Fruit fly (Drosophila melanogaster) whole organism: Measurements from ENCODE around the gene Oli.

Experiments used
- CG8478 ChIP-seq: fragments of >200 bp; optimal IDR thresholded peaks from 2 replicates; lab custom pipeline; 2018; ENCODE audit warnings: inconsistent platforms
- Dll ChIP-seq: fragments of >200 bp; optimal IDR thresholded peaks from 2 replicates; lab custom pipeline; 2017
- EcR ChIP-seq, 2 experiments: fragments of >200 bp; optimal IDR thresholded peaks; 2 replicates each; lab custom pipeline; 2017; ENCODE audit warnings: missing biosample characterization in 2 of 2, missing genetic modification characterization in 2 of 2, missing genetic modification reagents in 2 of 2
- pan ChIP-seq: fragments of >200 bp; optimal IDR thresholded peaks from 2 replicates; lab custom pipeline; 2017
- psq ChIP-seq: fragments of >200 bp; optimal IDR thresholded peaks from 2 replicates; lab custom pipeline; 2017
- usp ChIP-seq: fragments of >200 bp; optimal IDR thresholded peaks from 2 replicates; lab custom pipeline; 2017; ENCODE audit warnings: missing biosample characterization, missing genetic modification characterization, mixed read lengths

Gene Oli

dm6 chr2L:17627559-17627958 is 38.6 kb downstream of the Oli start, which contains the start of gene CG43054:
Gene CG43054 (plus strand): TSS chr2L:17627859.
- TF ChIP-seq usp (GFP tag; lab: Kevin White, UChicago) (no peak), EcR (GFP tag; optimal IDR thresholded peaks at IDR 0.05; lab: Kevin White, UChicago) (no peak), CG8478 (lab: Kevin White, UChicago) (no peak), psq (lab: Kevin White, UChicago) (no peak), pan (lab: Kevin White, UChicago) (no peak), Dll (lab: Kevin White, UChicago) (no peak)
